Worm (Caenorhabditis elegans) whole organism, young adult: ENCODE results near the gene anoh-2.

Source experiments
- B0019.2 ChIP-seq: fragments of 200-800 bp; sonication (Bioruptor generic); conservative IDR thresholded peaks from 2 replicates; pipeline ENCODE4 v1.3.6; 2022; ENCODE audit warnings: missing genetic modification reagents, missing genetic modification characterization, missing compliant biosample characterization
- B0261.1 ChIP-seq: sonication (generic microtip); optimal IDR thresholded peaks from 2 replicates; lab custom pipeline; 2016; ENCODE audit warnings: mild to moderate bottlenecking, missing genetic modification characterization, moderate library complexity, missing compliant biosample characterization
- T26A5.8 ChIP-seq: sonication (generic microtip); optimal IDR thresholded peaks from 2 replicates; lab custom pipeline; 2016; ENCODE audit warnings: missing genetic modification characterization, missing compliant biosample characterization
- Y53G8AR.9 ChIP-seq: fragments of 200-800 bp; sonication (Bioruptor generic); conservative IDR thresholded peaks from 2 replicates; pipeline ENCODE4 v1.3.6; 2022; ENCODE audit warnings: missing genetic modification reagents, missing genetic modification characterization, missing compliant biosample characterization
- Y56A3A.18 ChIP-seq: fragments of 200-800 bp; sonication (Bioruptor generic); IDR thresholded peaks from 2 replicates; pipeline ENCODE4 v1.3.6; 2022; ENCODE audit warnings: missing genetic modification reagents, missing genetic modification characterization, missing compliant biosample characterization
- akir-1 ChIP-seq: fragments of 200-800 bp; sonication (Bioruptor generic); optimal IDR thresholded peaks from 2 replicates; lab custom pipeline; 2018; ENCODE audit warnings: mild to moderate bottlenecking, missing genetic modification characterization, moderate library complexity, missing compliant biosample characterization
- ama-1 ChIP-seq, 3 experiments: fragments of 150-350 bp in 1 of 3; sonication (generic microtip) in 2 of 3; optimal IDR thresholded peaks; 2 replicates each; lab custom pipeline; 2014 to 2018; ENCODE audit warnings: missing biosample characterization in 2 of 3, missing genetic modification characterization in 2 of 3, missing genetic modification reagents in 2 of 3
- atf-7 ChIP-seq: sonication (generic microtip); optimal IDR thresholded peaks from 2 replicates; lab custom pipeline; 2017; ENCODE audit warnings: mild to moderate bottlenecking, missing genetic modification characterization, missing compliant biosample characterization
- attf-5 ChIP-seq: fragments of 200-800 bp; sonication (Bioruptor generic); optimal IDR thresholded peaks from 2 replicates; lab custom pipeline; 2018; ENCODE audit warnings: mild to moderate bottlenecking, missing genetic modification characterization, missing compliant biosample characterization
- cebp-2 ChIP-seq: fragments of 200-800 bp; sonication (Bioruptor generic); IDR thresholded peaks from 2 replicates; pipeline ENCODE4 v1.3.6; 2022; ENCODE audit warnings: missing genetic modification characterization, missing compliant biosample characterization
- die-1 ChIP-seq: sonication (generic microtip); optimal IDR thresholded peaks from 2 replicates; lab custom pipeline; 2016; ENCODE audit warnings: missing genotype, mild to moderate bottlenecking, missing genetic modification characterization, missing compliant biosample characterization
- efl-1 ChIP-seq: fragments of 150-350 bp; optimal IDR thresholded peaks from 2 replicates; lab custom pipeline; 2014; ENCODE audit warnings: missing biosample characterization, missing genetic modification reagents, missing genetic modification characterization
- egl-18 ChIP-seq: fragments of 200-800 bp; sonication (Bioruptor generic); IDR thresholded peaks from 2 replicates; pipeline ENCODE4 v1.3.6; 2022; ENCODE audit warnings: missing genetic modification reagents, missing genetic modification characterization, missing compliant biosample characterization
- gei-17 ChIP-seq: fragments of 200-800 bp; sonication (Bioruptor generic); optimal IDR thresholded peaks from 2 replicates; lab custom pipeline; 2018; ENCODE audit warnings: mild to moderate bottlenecking, missing genetic modification characterization, missing compliant biosample characterization
- lag-1 ChIP-seq: fragments of 200-800 bp; sonication (Bioruptor generic); IDR thresholded peaks from 2 replicates; pipeline ENCODE4 v1.3.6; 2022; ENCODE audit warnings: missing genetic modification reagents, missing genetic modification characterization, missing compliant biosample characterization
- let-526 ChIP-seq: fragments of 200-800 bp; sonication (Bioruptor generic); IDR thresholded peaks from 2 replicates; pipeline ENCODE4 v1.3.6; 2022; ENCODE audit warnings: missing genetic modification reagents, missing genetic modification characterization, missing compliant biosample characterization
- lin-40 ChIP-seq: sonication (generic microtip); optimal IDR thresholded peaks from 2 replicates; lab custom pipeline; 2016; ENCODE audit warnings: missing genetic modification characterization, mild to moderate bottlenecking, missing compliant biosample characterization, missing genotype, missing genetic modification reagents
- madf-10 ChIP-seq: sonication (generic microtip); optimal IDR thresholded peaks from 2 replicates; lab custom pipeline; 2016; ENCODE audit warnings: mild to moderate bottlenecking, missing genetic modification characterization, missing compliant biosample characterization
- mcd-1 ChIP-seq: fragments of 200-800 bp; sonication (Bioruptor generic); IDR thresholded peaks from 2 replicates; pipeline ENCODE4 v1.3.6; 2022; ENCODE audit warnings: missing genetic modification reagents, missing genetic modification characterization, missing compliant biosample characterization
- mel-28 ChIP-seq: sonication (generic microtip); optimal IDR thresholded peaks from 2 replicates; lab custom pipeline; 2016; ENCODE audit warnings: borderline replicate concordance, mild to moderate bottlenecking, missing genetic modification characterization, missing compliant biosample characterization
- mes-4 ChIP-seq: sonication (generic microtip); optimal IDR thresholded peaks from 2 replicates; lab custom pipeline; 2016; ENCODE audit warnings: missing genotype, missing genetic modification characterization, missing compliant biosample characterization
- nhr-80 ChIP-seq: sonication (generic microtip); optimal IDR thresholded peaks from 2 replicates; lab custom pipeline; 2016; ENCODE audit warnings: missing genetic modification characterization, missing compliant biosample characterization
- rcor-1 ChIP-seq: fragments of 200-800 bp; sonication (Bioruptor generic); IDR thresholded peaks from 2 replicates; pipeline ENCODE4 v1.3.6; 2022; ENCODE audit warnings: missing genetic modification reagents, missing genetic modification characterization, missing compliant biosample characterization
- sea-2 ChIP-seq: fragments of 200-800 bp; sonication (Bioruptor generic); IDR thresholded peaks from 2 replicates; pipeline ENCODE4 v1.3.6; 2022; ENCODE audit warnings: missing genetic modification characterization, missing compliant biosample characterization
- snpc-4 ChIP-seq, 5 experiments: fragments of 150-350 bp in 1 of 5; sonication (generic microtip) in 4 of 5; optimal IDR thresholded peaks; 2 replicates each; lab custom pipeline; 2014 to 2018; ENCODE audit warnings: missing genetic modification characterization in 5 of 5, missing biosample characterization in 3 of 5, antibody characterized with exemption in 2 of 5, mild to moderate bottlenecking in 2 of 5, missing compliant biosample characterization in 2 of 5, missing genotype in 2 of 5, moderate library complexity in 2 of 5, missing genetic modification reagents in 1 of 5
- tbx-9 ChIP-seq: sonication (generic microtip); optimal IDR thresholded peaks from 2 replicates; lab custom pipeline; 2016; ENCODE audit warnings: borderline replicate concordance, missing genetic modification characterization, inconsistent platforms, missing compliant biosample characterization
- tlf-1 ChIP-seq: fragments of 200-800 bp; sonication (Bioruptor generic); optimal IDR thresholded peaks from 2 replicates; lab custom pipeline; 2018; ENCODE audit warnings: mild to moderate bottlenecking, missing genetic modification characterization, missing compliant biosample characterization
- ztf-26 ChIP-seq: sonication (generic microtip); optimal IDR thresholded peaks from 2 replicates; lab custom pipeline; 2017; ENCODE audit warnings: missing genetic modification characterization, missing compliant biosample characterization
- ztf-3 ChIP-seq: fragments of 200-800 bp; sonication (Bioruptor generic); optimal IDR thresholded peaks from 2 replicates; lab custom pipeline; 2018; ENCODE audit warnings: mild to moderate bottlenecking, missing genetic modification characterization, missing compliant biosample characterization

Gene anoh-2

DNA sequence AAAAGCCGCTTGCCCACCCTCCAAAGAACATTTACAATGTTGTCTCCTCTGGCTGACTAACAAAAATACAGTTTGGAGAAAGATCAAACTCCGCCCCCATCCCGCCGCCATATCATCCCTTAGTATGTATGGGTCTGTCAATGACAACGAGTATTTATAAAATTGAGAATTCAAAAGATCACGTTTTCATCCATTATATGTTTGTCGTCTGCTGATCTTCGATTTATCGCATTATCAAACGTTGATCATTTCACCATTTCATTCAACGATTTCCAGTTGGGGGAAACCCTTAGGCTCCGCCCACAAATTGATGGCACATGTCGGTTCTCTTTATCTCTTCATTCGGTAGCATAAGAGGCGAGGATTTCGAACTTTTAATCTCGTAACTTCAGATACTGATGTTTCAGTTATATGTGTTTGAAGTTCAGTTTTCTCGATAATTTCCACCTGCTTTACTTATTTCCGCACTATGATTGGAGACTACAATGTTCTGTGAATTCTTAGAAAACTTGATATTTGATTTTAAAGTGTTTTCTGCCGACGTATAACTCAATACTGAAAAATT, 43.9 kb upstream of the anoh-2 start (continued):
- peak; percentile 51 for TF ChIP-seq lin-40 (tag; lab: Kevin White, UChicago)
- no peak for TF ChIP-seq tbx-9 (tag; lab: Kevin White, UChicago)
- no peak for TF ChIP-seq B0261.1 (tag; lab: Kevin White, UChicago)
- TF ChIP-seq rcor-1 (GFP tag; lab: Robert Waterston, UW), result no peak
- TF ChIP-seq ztf-26 (tag; lab: Kevin White, UChicago), result peak; percentile 25
- no peak for TF ChIP-seq mcd-1 (GFP tag; lab: Robert Waterston, UW)
- peak; percentile 28 for TF ChIP-seq die-1 (tag; lab: Kevin White, UChicago)
- TF ChIP-seq mel-28 (tag; lab: Kevin White, UChicago), result no peak
- no peak for TF ChIP-seq egl-18 (GFP tag; lab: Robert Waterston, UW)
- no peak for TF ChIP-seq sea-2 (GFP tag; lab: Robert Waterston, UW)
- 0 out of 2 replicates have a peak, but pooled peaks have one; percentile 48 for TF ChIP-seq cebp-2 (GFP tag; lab: Robert Waterston, UW)
- TF ChIP-seq madf-10 (tag; lab: Kevin White, UChicago), result no peak
- no peak for TF ChIP-seq Y53G8AR.9
- no peak for TF ChIP-seq akir-1 (GFP tag; lab: Kevin White, UChicago)
- no peak for TF ChIP-seq T26A5.8 (tag; lab: Kevin White, UChicago)
- TF ChIP-seq tlf-1, result no peak
- no peak for TF ChIP-seq gei-17 (GFP tag; lab: Kevin White, UChicago)
- TF ChIP-seq let-526 (GFP tag; lab: Robert Waterston, UW), result no peak
- TF ChIP-seq atf-7 (tag; lab: Kevin White, UChicago), result no peak
- no peak for TF ChIP-seq ztf-3

DNA sequence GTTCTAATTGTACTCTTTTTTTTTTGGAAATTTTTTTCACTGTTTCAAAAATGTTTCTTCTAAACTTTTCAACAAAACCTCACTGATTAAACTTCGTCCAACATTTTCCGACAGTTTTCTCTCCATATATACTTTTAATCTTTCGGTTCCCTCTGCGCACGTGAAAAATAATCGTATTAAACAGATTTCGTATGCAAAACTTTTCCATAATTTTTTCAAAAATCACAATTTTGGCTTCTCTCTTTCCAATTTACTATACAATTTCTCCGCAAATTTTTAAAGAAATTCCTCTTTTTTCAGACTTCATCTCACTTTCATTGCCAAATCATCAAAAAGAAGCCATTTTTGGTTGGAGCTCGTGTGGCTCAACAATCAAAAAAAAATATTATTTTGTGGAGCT, 41.8 kb upstream of the anoh-2 start, which contains the start of gene dmd-6:
Gene dmd-6 (plus strand): TSS at position 301 of the 400 bp plus-strand sequence.
- TF ChIP-seq ama-1 (optimal IDR thresholded peaks at IDR 0.05; lab: Kevin White, UChicago) (peak; percentile 46), ama-1 (GFP tag; optimal IDR thresholded peaks at IDR 0.05; lab: Kevin White, UChicago) (no peak), lin-40 (tag; lab: Kevin White, UChicago) (no peak)

DNA sequence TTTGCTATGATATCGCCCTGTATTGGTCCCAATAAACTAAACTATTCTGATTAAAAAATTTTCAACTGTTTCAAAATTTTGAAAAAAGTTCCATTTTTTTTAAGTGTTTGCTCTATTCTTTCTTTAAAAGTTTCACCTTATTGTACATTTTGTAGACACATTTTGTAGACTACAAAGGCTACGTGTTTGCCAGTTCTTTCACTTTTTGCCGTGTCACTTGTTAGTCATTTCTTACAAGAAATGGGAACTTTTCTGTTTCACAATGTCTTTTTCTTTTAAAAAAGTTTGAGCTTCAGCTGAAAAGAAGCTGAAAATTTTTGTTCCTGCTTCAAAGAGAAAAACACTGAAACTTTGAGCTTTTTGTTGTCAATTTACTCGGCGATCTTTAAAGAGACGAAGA, 41.0 kb upstream of the anoh-2 start:
- TF ChIP-seq tlf-1 (no peak), Y56A3A.18 (GFP tag; lab: Robert Waterston, UW) (no peak), ama-1 (optimal IDR thresholded peaks at IDR 0.05; lab: Kevin White, UChicago) (peak; percentile 59), ama-1 (GFP tag; optimal IDR thresholded peaks at IDR 0.05; lab: Kevin White, UChicago) (no peak), attf-5 (GFP tag; lab: Kevin White, UChicago) (no peak), mes-4 (no peak)

DNA sequence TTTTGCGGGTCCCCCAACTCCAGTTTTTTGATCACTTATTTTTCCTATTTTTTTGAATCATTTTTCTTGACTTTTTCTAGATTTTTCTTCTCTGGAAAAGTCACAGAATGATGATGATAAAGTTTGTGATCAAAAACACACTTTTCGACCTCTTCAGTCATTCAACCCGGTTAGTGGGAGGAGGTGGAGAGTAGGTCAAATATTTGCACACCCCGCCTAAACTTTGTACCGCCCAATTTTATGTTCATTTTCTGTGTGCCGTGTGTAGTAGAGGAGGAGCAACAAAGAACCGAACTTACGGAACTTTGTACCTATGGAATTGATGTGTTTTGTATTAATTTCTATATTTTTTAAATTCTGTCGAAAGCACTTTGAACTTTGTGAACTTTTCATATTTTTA, 40.6 kb upstream of the anoh-2 start:
- TF ChIP-seq ama-1 (optimal IDR thresholded peaks at IDR 0.05; lab: Kevin White, UChicago), result peak; percentile 17
- no peak for TF ChIP-seq ama-1 (GFP tag; optimal IDR thresholded peaks at IDR 0.05; lab: Kevin White, UChicago)
- TF ChIP-seq atf-7 (tag; lab: Kevin White, UChicago), result no peak
- TF ChIP-seq nhr-80 (tag; lab: Kevin White, UChicago), result peak; percentile 10
- peak; percentile 34 for TF ChIP-seq efl-1 (GFP tag; lab: Kevin White, UChicago)
- TF ChIP-seq, all 124 proteins: peak for 3

DNA sequence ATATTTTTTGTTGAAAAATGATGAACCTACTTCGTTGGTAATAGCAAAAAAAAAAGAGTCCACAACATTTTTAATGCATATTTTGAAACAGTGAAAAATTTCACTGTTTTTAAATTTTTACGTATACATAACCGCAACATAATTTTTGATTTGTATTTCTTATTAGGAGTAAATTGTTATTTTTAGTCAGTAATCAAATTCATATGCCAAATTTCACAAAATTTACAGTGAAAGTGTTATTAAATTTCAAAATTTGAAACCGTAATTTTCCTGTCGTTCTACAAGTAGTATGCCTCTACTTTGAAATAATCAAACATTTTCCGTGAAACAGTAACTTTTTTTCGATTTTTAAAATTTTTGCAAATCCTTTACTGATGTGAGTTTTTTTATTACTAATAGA, 40.1 kb upstream of the anoh-2 start:
- TF ChIP-seq Y53G8AR.9, result no peak
- no peak for TF ChIP-seq B0019.2 (GFP tag; lab: Robert Waterston, UW)
- TF ChIP-seq lag-1 (GFP tag; lab: Robert Waterston, UW), result no peak
- no peak for TF ChIP-seq snpc-4 (GFP tag; optimal IDR thresholded peaks at IDR 0.05; lab: Kevin White, UChicago)
- TF ChIP-seq snpc-4 (tag; optimal IDR thresholded peaks at IDR 0.05; lab: Kevin White, UChicago), result peak in 2 of 4 experiments; percentile 35 to 61
